Fruit fly (Drosophila melanogaster): ENCODE results near the gene CG3473.
A peak's percentile ranks its signal among the peaks of the same experiment; 100 is the strongest.

The CG3473 gene

DNA sequence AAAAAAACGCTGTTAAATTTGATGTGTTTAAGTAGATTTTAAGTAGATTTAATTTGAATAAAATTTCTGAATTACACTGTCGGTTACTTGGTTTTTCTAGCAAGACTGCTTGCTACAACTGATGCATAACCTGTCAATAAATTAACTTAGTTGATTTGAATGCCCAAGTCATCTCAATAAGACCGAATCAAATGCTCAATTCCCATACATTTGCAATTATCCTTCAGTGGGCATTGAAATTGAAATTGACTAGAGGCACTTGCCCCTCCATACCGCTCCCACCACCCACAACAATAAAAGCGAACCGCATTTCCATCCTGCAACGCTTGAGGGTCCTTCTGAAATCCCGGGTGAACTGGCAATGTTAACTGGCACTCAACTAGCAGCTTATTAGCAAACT is at the start of gene CG3473:
TSS of gene CG3473 (minus strand) at position 101 of the 400 bp plus-strand sequence.
- TF ChIP-seq sens (GFP tag) (peak; percentile 36), CG17328 (GFP tag; IDR thresholded peaks at IDR 0.05) (no peak)

DNA sequence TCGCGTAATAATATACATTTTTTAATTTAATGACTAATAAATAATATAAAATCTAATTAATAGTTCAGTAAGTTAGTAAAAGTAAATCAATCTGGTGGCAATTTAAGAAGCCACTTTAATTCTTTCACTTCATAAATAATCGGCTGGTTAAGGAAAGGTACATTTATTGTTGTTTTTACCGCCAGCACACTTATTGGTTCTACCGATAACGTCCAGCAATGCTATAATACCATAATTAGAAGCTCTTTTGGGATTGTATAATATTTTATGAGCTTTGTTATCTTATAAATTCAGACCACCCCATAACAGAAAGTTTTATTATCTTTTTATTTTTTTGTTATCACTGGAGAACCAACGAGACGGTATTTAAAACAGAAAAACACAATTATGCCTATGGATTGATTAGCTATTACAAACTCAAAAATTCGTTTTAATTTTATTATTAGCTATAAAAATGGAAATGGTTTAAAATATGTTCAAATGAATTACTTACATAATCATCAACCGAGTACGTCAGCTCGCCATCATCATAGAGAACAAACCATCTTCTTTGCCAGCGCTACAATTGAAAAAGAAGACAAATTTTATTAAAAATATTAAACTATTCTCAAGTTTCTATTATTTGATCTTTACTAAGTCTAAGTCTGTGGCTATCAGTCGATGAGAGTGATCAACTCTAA is 48.0 kb upstream of the CG3473 start:
- TF ChIP-seq exex (tag; optimal IDR thresholded peaks at IDR 0.05) (peak; percentile 99), grn (GFP tag; optimal IDR thresholded peaks at IDR 0.05) (peak; percentile 20), CG2678 (tag; optimal IDR thresholded peaks at IDR 0.05) (peak; percentile 21), sens (GFP tag) (peak; percentile 46), CG15269 (tag; optimal IDR thresholded peaks at IDR 0.05) (peak; percentile 15), CG17385 (GFP tag; optimal IDR thresholded peaks at IDR 0.05) (no peak), PHDP (tag; optimal IDR thresholded peaks at IDR 0.05) (peak; percentile 39), CG6254 (GFP tag; optimal IDR thresholded peaks at IDR 0.05) (no peak), abd-A (tag; optimal IDR thresholded peaks at IDR 0.05) (no peak), mirr (GFP tag; optimal IDR thresholded peaks at IDR 0.05) (peak; percentile 35), sug (tag; optimal IDR thresholded peaks at IDR 0.05) (peak; percentile 82), dan (GFP tag; IDR thresholded peaks at IDR 0.05) (no peak), fru (optimal IDR thresholded peaks at IDR 0.05) (no peak), unpg (GFP tag; optimal IDR thresholded peaks at IDR 0.05) (peak; percentile 30), Vsx1 (GFP tag; optimal IDR thresholded peaks at IDR 0.05) (peak; percentile 43), usp (GFP tag; optimal IDR thresholded peaks at IDR 0.05) (no peak), sr (GFP tag; IDR thresholded peaks at IDR 0.05) (no peak), grau (tag; optimal IDR thresholded peaks at IDR 0.05) (peak; percentile 5), CG34376 (GFP tag; optimal IDR thresholded peaks at IDR 0.05) (peak; percentile 57), Pdp1 (GFP tag; optimal IDR thresholded peaks at IDR 0.05) (peak in 1 of 2 experiments; percentile 97), hbn (GFP tag; IDR thresholded peaks at IDR 0.05; ENCODE audit: partially characterized antibody) (no peak), zfh2 (GFP tag; optimal IDR thresholded peaks at IDR 0.05) (no peak), Six4 (GFP tag; optimal IDR thresholded peaks at IDR 0.05) (no peak), CG16779 (GFP tag; IDR thresholded peaks at IDR 0.05) (no peak), Nf-YA (GFP tag; IDR thresholded peaks at IDR 0.05) (no peak)

DNA sequence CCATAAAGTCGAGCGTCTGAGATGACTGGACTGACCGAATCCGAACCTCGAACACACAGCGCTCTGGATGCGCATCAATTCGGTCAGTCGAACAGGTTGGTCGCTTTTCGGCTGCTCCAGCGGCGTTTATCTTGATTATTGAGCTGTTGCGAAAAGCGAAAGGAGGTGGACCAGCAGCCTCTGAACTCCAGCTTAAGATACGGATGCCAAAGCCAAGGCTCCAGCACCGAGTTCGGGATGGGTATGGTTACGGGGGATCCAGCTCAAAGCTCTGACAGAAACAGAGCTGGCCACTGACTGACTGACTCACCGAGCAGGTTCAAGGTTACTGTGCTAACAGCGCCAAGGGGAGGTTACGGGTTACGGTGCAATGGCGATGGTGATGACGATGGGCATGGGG is 42.6 kb upstream of the CG3473 start:
- 0 out of 2 replicates have a peak, but pooled peaks have one; percentile 51 for TF ChIP-seq CG42726 (GFP tag; IDR thresholded peaks at IDR 0.05; ENCODE audit: partially characterized antibody)
- TF ChIP-seq CG8478 (optimal IDR thresholded peaks at IDR 0.05): peak; percentile 22
- TF ChIP-seq CG3281 (GFP tag; optimal IDR thresholded peaks at IDR 0.05): no peak

DNA sequence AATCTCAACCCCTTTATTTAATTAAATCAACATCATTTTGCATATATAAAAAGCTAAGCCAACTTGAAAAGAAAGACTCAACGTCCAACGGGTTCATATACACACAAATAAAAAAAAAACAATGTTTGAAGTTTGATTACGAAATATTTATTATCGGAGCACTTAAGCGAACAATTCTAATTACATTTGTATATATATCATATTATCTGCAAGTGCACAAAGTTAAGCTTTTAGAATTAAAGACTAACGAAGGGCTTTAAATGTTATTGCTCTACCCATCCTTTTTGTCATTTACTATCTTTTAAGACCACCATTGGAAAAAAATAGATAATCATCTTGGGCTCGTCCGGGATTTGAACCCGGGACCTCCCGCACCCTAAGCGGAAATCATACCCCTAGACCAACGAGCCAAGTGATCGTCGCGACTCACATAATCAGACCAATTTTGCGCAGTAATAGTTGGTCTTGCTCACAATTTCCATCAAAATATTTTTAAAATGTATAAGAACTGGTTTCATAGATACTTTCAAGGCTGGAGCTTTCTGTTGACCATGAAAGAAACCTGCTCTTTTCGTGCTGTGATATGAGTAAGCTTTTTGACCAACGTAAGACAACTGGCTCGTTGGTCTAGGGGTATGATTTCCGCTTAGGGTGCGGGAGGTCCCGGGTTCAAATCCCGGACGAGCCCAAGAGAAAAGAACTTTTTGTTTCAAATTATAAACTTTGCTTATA is 35.7 kb upstream of the CG3473 start:
- peak; percentile 36; the same call in 1 of the 2 replicates for TF ChIP-seq stc (GFP tag; IDR thresholded peaks at IDR 0.05)
- peak; percentile 66 for TF ChIP-seq CG7963 (GFP tag; IDR thresholded peaks at IDR 0.05; ENCODE audit: partially characterized antibody)
- peak; percentile 88 for TF ChIP-seq Opbp (GFP tag; IDR thresholded peaks at IDR 0.05; ENCODE audit: partially characterized antibody)
- TF ChIP-seq lmd (GFP tag; IDR thresholded peaks at IDR 0.05): no peak
- TF ChIP-seq inv (GFP tag; IDR thresholded peaks at IDR 0.05; ENCODE audit: partially characterized antibody): peak; percentile 49; the same call in 1 of the 2 replicates
- peak; percentile 70 for TF ChIP-seq CG13287 (GFP tag; IDR thresholded peaks at IDR 0.05; ENCODE audit: partially characterized antibody)
- TF ChIP-seq Rfx (GFP tag; IDR thresholded peaks at IDR 0.05): peak; percentile 40; the same call in 1 of the 2 replicates
- peak; percentile 61 for TF ChIP-seq Med (GFP tag)
- TF ChIP-seq Bgb (GFP tag; IDR thresholded peaks at IDR 0.05; ENCODE audit: partially characterized antibody): peak; percentile 84
- TF ChIP-seq unc-4 (GFP tag; IDR thresholded peaks at IDR 0.05; ENCODE audit: partially characterized antibody): peak; percentile 53
- TF ChIP-seq nom (GFP tag; optimal IDR thresholded peaks at IDR 0.05): peak; percentile 24
- no peak for TF ChIP-seq CG3838 (GFP tag; optimal IDR thresholded peaks at IDR 0.05)
- peak; percentile 81 for TF ChIP-seq nerfin-2 (GFP tag; IDR thresholded peaks at IDR 0.05; ENCODE audit: partially characterized antibody)
- peak in 1 of 3 experiments; percentile 44 for TF ChIP-seq Stat92E (GFP tag; optimal IDR thresholded peaks at IDR 0.05)
- TF ChIP-seq CG42726 (GFP tag; IDR thresholded peaks at IDR 0.05; ENCODE audit: partially characterized antibody): peak; percentile 82
- TF ChIP-seq Pdp1 (GFP tag; optimal IDR thresholded peaks at IDR 0.05): peak in 1 of 2 experiments; percentile 12

All from whole organism, embryonic.